Worm (Caenorhabditis elegans): ENCODE data around the gene R10D12.13.
A peak's percentile ranks its signal among the peaks of the same experiment; 100 is the strongest.

Gene R10D12.13

DNA sequence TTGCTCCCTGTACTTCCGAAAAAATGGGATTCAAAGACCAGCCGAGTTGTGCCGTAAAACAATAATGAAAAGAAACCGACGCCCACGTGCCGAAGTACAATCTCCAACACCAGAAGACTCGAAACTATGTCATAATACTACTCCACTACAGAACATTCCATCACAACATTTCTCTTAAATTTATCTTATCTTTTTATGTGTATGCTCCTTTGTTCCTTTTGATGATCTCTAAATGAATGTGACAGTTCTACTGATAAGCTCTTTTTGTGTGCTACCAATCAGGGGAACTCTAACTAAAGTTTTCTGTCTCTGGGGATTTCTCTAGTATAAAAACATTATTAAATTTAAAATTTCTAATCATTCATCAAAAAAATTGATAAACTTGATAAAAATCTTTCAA is 24.6 kb downstream of the R10D12.13 start:
- peak; percentile 47; the same call in 1 of the 2 replicates for TF ChIP-seq dmd-6 (GFP tag; IDR thresholded peaks at IDR 0.05)
- no peak for TF ChIP-seq mxl-3 (GFP tag; optimal IDR thresholded peaks at IDR 0.05)
- no peak for TF ChIP-seq R02D3.7 (tag; optimal IDR thresholded peaks at IDR 0.05)
- peak; percentile 46 for TF ChIP-seq T20F7.1 (GFP tag; optimal IDR thresholded peaks at IDR 0.05)
- TF ChIP-seq zfp-3 (GFP tag; conservative IDR thresholded peaks at IDR 0.05): 0 out of 2 replicates have a peak, but pooled peaks have one; percentile 63
- TF ChIP-seq dve-1 (tag; optimal IDR thresholded peaks at IDR 0.05; ENCODE audit: insufficient read depth): peak; percentile 84
- TF ChIP-seq zag-1 (tag; optimal IDR thresholded peaks at IDR 0.05): no peak
- peak; percentile 50; the same call in 1 of the 2 replicates for TF ChIP-seq pha-4 (GFP tag; IDR thresholded peaks at IDR 0.05)
- TF ChIP-seq pha-4 (tag; optimal IDR thresholded peaks at IDR 0.05): no peak
- TF ChIP-seq nhr-48 (tag; optimal IDR thresholded peaks at IDR 0.05): peak; percentile 26
- TF ChIP-seq hlh-30 (tag; optimal IDR thresholded peaks at IDR 0.05; ENCODE audit: insufficient read depth): peak; percentile 2
- TF ChIP-seq php-3 (GFP tag; IDR thresholded peaks at IDR 0.05): peak; percentile 65
- TF ChIP-seq pqm-1 (tag; optimal IDR thresholded peaks at IDR 0.05): peak; percentile 95
- peak; percentile 57 for TF ChIP-seq hlh-11 (tag; optimal IDR thresholded peaks at IDR 0.05)
- TF ChIP-seq arid-1 (GFP tag; conservative IDR thresholded peaks at IDR 0.05): 0 out of 2 replicates have a peak, but pooled peaks have one; percentile 9
- 0 out of 2 replicates have a peak, but pooled peaks have one; percentile 28 for TF ChIP-seq hmg-1.1 (GFP tag; IDR thresholded peaks at IDR 0.05)
- TF ChIP-seq hif-1 (tag; optimal IDR thresholded peaks at IDR 0.05): peak in 1 of 2 experiments; percentile 56
- no peak for TF ChIP-seq lin-39 (tag; optimal IDR thresholded peaks at IDR 0.05)
- TF ChIP-seq daf-16 (GFP tag; optimal IDR thresholded peaks at IDR 0.05): no peak
- TF ChIP-seq daf-16 (tag; optimal IDR thresholded peaks at IDR 0.05): peak; percentile 58
- peak; percentile 38 for TF ChIP-seq nhr-102 (tag; optimal IDR thresholded peaks at IDR 0.05)
- no peak for TF ChIP-seq ceh-20 (GFP tag; IDR thresholded peaks at IDR 0.05)
- TF ChIP-seq lin-1 (GFP tag; IDR thresholded peaks at IDR 0.05): peak; percentile 7; the same call in 1 of the 2 replicates
- TF ChIP-seq fos-1 (tag; optimal IDR thresholded peaks at IDR 0.05): no peak
- no peak for TF ChIP-seq fkh-10 (GFP tag; optimal IDR thresholded peaks at IDR 0.05)
- peak; percentile 43 for TF ChIP-seq nhr-77 (tag; optimal IDR thresholded peaks at IDR 0.05)
- TF ChIP-seq lim-7 (GFP tag; IDR thresholded peaks at IDR 0.05): 0 out of 2 replicates have a peak, but pooled peaks have one; percentile 9
- TF ChIP-seq nhr-28 (tag; optimal IDR thresholded peaks at IDR 0.05): peak; percentile 88

DNA sequence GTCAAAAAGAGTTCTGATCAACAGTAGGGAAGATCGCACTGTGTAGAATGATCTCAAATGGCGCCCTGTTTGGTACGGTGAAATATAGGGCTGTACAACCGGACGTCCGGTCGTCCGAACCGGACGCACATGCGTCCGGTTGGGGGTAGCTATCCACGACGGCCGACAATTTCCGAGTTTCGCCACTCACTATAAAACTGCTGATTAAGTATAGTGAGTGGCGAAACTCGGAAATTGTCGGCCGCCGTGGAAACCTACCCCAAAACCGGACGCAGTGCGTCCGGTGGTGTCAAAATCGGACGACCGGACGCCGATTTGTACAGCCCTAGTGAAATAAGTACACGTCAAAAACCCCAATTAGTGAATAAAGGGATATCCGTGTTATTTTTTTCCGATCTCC is 29.8 kb downstream of the R10D12.13 start:
- TF ChIP-seq lin-38 (GFP tag; IDR thresholded peaks at IDR 0.05): peak; percentile 20; the same call in 1 of the 2 replicates

DNA sequence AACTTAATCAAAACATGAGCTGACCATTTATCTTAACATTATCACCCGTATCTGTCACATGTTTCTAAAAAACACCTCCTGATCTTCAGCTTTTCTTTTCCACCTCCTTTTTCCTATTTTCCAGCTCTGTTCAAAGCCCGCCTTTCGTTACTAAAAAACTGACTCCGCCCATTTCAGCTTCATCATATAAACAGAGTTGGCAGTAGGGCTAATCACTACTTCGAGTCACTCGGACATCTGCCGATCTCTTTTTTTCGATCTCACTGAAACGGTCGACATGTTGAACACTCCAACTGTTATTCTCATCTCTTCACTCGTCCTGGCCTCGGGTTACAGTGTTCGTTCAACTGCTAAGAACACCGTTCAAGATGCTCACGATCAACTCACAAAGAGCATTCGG is 30.3 kb downstream of the R10D12.13 start, which contains the start of gene droe-4:
droe-4 (plus strand) TSS at position 172 of the 400 bp plus-strand sequence.
- TF ChIP-seq unc-62 (GFP tag; optimal IDR thresholded peaks at IDR 0.05 in 1 of 2): peak in 1 of 2 experiments; percentile 56
- TF ChIP-seq unc-62 (tag; optimal IDR thresholded peaks at IDR 0.05): no peak
- no peak for TF ChIP-seq rbr-2 (tag; optimal IDR thresholded peaks at IDR 0.05)

DNA sequence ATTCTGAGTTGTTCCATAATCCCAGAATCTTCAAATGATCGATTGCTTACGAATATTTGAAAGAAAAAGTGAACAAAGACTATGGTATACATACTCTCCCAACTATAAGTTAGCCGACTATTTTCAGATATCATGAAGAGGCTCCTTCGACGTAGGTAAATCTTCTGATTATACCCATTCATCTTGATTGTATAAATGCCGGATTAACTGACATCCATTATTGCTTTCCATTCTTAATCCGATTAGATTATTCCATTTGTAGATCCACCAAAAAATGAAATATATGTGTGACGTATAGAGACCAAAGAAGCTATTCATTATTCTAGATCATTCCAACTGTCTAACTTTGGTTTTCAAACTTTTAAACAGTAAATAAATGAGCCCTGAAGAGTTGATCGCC is 31.3 kb downstream of the R10D12.13 start:
- TF ChIP-seq ceh-32 (tag; optimal IDR thresholded peaks at IDR 0.05; ENCODE audit: poor library complexity): no peak
- TF ChIP-seq mxl-2 (GFP tag; conservative IDR thresholded peaks at IDR 0.05): no peak
- TF ChIP-seq ces-1 (GFP tag; optimal IDR thresholded peaks at IDR 0.05): no peak
- no peak for TF ChIP-seq zip-2 (tag; optimal IDR thresholded peaks at IDR 0.05)
- no peak for TF ChIP-seq zag-1 (tag; optimal IDR thresholded peaks at IDR 0.05)
- TF ChIP-seq hif-1 (tag; optimal IDR thresholded peaks at IDR 0.05): no peak
- no peak for TF ChIP-seq ceh-82 (tag; optimal IDR thresholded peaks at IDR 0.05)
- no peak for TF ChIP-seq nhr-11 (tag; optimal IDR thresholded peaks at IDR 0.05)
- no peak for TF ChIP-seq tag-97 (GFP tag; IDR thresholded peaks at IDR 0.05)
- no peak for TF ChIP-seq T20F7.1 (GFP tag; optimal IDR thresholded peaks at IDR 0.05)
- no peak for TF ChIP-seq gei-8 (GFP tag; optimal IDR thresholded peaks at IDR 0.05)
- TF ChIP-seq ctbp-1 (GFP tag; IDR thresholded peaks at IDR 0.05): no peak
- TF ChIP-seq lin-29 (GFP tag; IDR thresholded peaks at IDR 0.05): no peak
- TF ChIP-seq nhr-41 (GFP tag; IDR thresholded peaks at IDR 0.05): no peak

All from whole organism, L4 larva.